Worm (Caenorhabditis elegans) whole organism, early embryonic: ENCODE data around the gene F26D2.3.

ENCODE experiments used
- B0310.2 ChIP-seq: sonication (generic microtip); optimal IDR thresholded peaks from 2 replicates; lab custom pipeline; 2016; ENCODE audit warnings: mild to moderate bottlenecking, missing genetic modification characterization, missing compliant biosample characterization
- F13C5.2 ChIP-seq: sonication (generic microtip); optimal IDR thresholded peaks from 2 replicates; lab custom pipeline; 2017; ENCODE audit warnings: mild to moderate bottlenecking, missing genetic modification characterization, inconsistent platforms, missing compliant biosample characterization
- ama-1 ChIP-seq: fragments of 150-350 bp; optimal IDR thresholded peaks from 2 replicates; lab custom pipeline; 2014
- ceh-13 ChIP-seq: fragments of 200-800 bp; sonication (Bioruptor generic); optimal IDR thresholded peaks from 2 replicates; lab custom pipeline; 2018; ENCODE audit warnings: mild to moderate bottlenecking, missing genetic modification characterization, missing compliant biosample characterization
- ceh-36 ChIP-seq: sonication (generic microtip); optimal IDR thresholded peaks from 2 replicates; lab custom pipeline; 2016; ENCODE audit warnings: missing genetic modification characterization, inconsistent platforms, missing compliant biosample characterization
- ets-7 ChIP-seq: sonication (generic microtip); optimal IDR thresholded peaks from 2 replicates; lab custom pipeline; 2016; ENCODE audit warnings: missing genotype, missing genetic modification characterization, missing compliant biosample characterization
- flt-1 ChIP-seq: fragments of 200-800 bp; sonication (Bioruptor generic); IDR thresholded peaks from 2 replicates; pipeline ENCODE4 v1.3.6; 2022; ENCODE audit warnings: missing genetic modification characterization, missing compliant biosample characterization
- hmg-4 ChIP-seq: fragments of 200-800 bp; sonication (Bioruptor generic); optimal IDR thresholded peaks from 2 replicates; lab custom pipeline; 2018; ENCODE audit warnings: mild to moderate bottlenecking, missing genetic modification characterization, missing compliant biosample characterization
- hnd-1 ChIP-seq: sonication (generic microtip); optimal IDR thresholded peaks from 2 replicates; lab custom pipeline; 2016; ENCODE audit warnings: missing genetic modification characterization, missing compliant biosample characterization
- pes-1 ChIP-seq: fragments of 200-800 bp; sonication (Bioruptor generic); IDR thresholded peaks from 2 replicates; pipeline ENCODE4 v1.3.6; 2022; ENCODE audit warnings: missing genetic modification reagents, missing genetic modification characterization, missing compliant biosample characterization

ce11 chrV:16445676-16446075 lies 37.9 kb downstream of the F26D2.3 start, which contains the start of gene T08G3.6:
- no peak for TF ChIP-seq ceh-13 (GFP tag; lab: Kevin White, UChicago)
- TF ChIP-seq F13C5.2 (tag; lab: Kevin White, UChicago), result no peak
- TF ChIP-seq ets-7 (tag; lab: Kevin White, UChicago), result no peak
- no peak for TF ChIP-seq pes-1
- TF ChIP-seq hmg-4, result no peak
- no peak for TF ChIP-seq flt-1 (GFP tag; lab: Robert Waterston, UW)
- no peak for TF ChIP-seq ceh-36 (tag; lab: Kevin White, UChicago)
- TF ChIP-seq hnd-1 (tag; lab: Kevin White, UChicago), result no peak
- no peak for TF ChIP-seq B0310.2 (tag; lab: Kevin White, UChicago)
- TF ChIP-seq ama-1 (lab: Kevin White, UChicago), result no peak
